Fruit fly (Drosophila melanogaster): Measurements from ENCODE around the gene CG9135.

CG9135 gene

dm6 chr2L:6019352-6020131, 31.1 kb upstream of the CG9135 start, which contains the start of gene H2.0 (continued):
- TF ChIP-seq CG8478 (optimal IDR thresholded peaks at IDR 0.05) (peak; percentile 62), CG9817 (tag; optimal IDR thresholded peaks at IDR 0.05) (no peak), ara (GFP tag; IDR thresholded peaks at IDR 0.05) (0 out of 2 replicates have a peak, but pooled peaks have one; percentile 26), CG1233 (GFP tag; optimal IDR thresholded peaks at IDR 0.05) (peak; percentile 30), sob (GFP tag; IDR thresholded peaks at IDR 0.05) (no peak), nom (GFP tag; optimal IDR thresholded peaks at IDR 0.05) (no peak), Doc3 (GFP tag; IDR thresholded peaks at IDR 0.05; ENCODE audit: partially characterized antibody) (no peak), Camta (GFP tag; optimal IDR thresholded peaks at IDR 0.05) (no peak), gcm (GFP tag; optimal IDR thresholded peaks at IDR 0.05) (peak; percentile 37), Xrp1 (GFP tag; IDR thresholded peaks at IDR 0.05) (peak; percentile 47; the same call in 1 of the 2 replicates), twi (tag; optimal IDR thresholded peaks at IDR 0.05) (peak; percentile 94), luna (GFP tag; optimal IDR thresholded peaks at IDR 0.05) (no peak), CG10431 (GFP tag; optimal IDR thresholded peaks at IDR 0.05) (no peak), ato (GFP tag; IDR thresholded peaks at IDR 0.05; ENCODE audit: partially characterized antibody) (no peak), nerfin-2 (GFP tag; IDR thresholded peaks at IDR 0.05; ENCODE audit: partially characterized antibody) (no peak), tin (GFP tag; optimal IDR thresholded peaks at IDR 0.05) (peak; percentile 10), CG8765 (GFP tag; IDR thresholded peaks at IDR 0.05) (no peak), CG4854 (GFP tag; optimal IDR thresholded peaks at IDR 0.05) (no peak), aop (GFP tag; IDR thresholded peaks at IDR 0.05) (peak; percentile 73; the same call in 1 of the 2 replicates), crc (GFP tag; optimal IDR thresholded peaks at IDR 0.05) (no peak), CG4424 (GFP tag; optimal IDR thresholded peaks at IDR 0.05) (peak; percentile 46), CG30020 (tag; optimal IDR thresholded peaks at IDR 0.05) (no peak), CG11695 (GFP tag; IDR thresholded peaks at IDR 0.05) (0 out of 3 replicates have a peak, but pooled peaks have one; percentile 28), Hand (GFP tag; optimal IDR thresholded peaks at IDR 0.05) (no peak), CG15601 (tag; optimal IDR thresholded peaks at IDR 0.05) (peak; percentile 36), CG8359 (GFP tag; optimal IDR thresholded peaks at IDR 0.05; ENCODE audit: borderline replicate concordance) (no peak), fu2 (GFP tag; optimal IDR thresholded peaks at IDR 0.05) (no peak), sisA (GFP tag; IDR thresholded peaks at IDR 0.05) (no peak), CG31224 (GFP tag; IDR thresholded peaks at IDR 0.05) (0 out of 2 replicates have a peak, but pooled peaks have one; percentile 26), CoRest (tag; optimal IDR thresholded peaks at IDR 0.05) (peak; percentile 38), gce (GFP tag; IDR thresholded peaks at IDR 0.05) (no peak), cg (GFP tag; optimal IDR thresholded peaks at IDR 0.05) (peak; percentile 78), TFAM (GFP tag; optimal IDR thresholded peaks at IDR 0.05) (no peak), CG16863 (GFP tag; optimal IDR thresholded peaks at IDR 0.05) (peak; percentile 13), CG3281 (GFP tag; optimal IDR thresholded peaks at IDR 0.05) (no peak), cad (GFP tag; optimal IDR thresholded peaks at IDR 0.05) (no peak)

DNA sequence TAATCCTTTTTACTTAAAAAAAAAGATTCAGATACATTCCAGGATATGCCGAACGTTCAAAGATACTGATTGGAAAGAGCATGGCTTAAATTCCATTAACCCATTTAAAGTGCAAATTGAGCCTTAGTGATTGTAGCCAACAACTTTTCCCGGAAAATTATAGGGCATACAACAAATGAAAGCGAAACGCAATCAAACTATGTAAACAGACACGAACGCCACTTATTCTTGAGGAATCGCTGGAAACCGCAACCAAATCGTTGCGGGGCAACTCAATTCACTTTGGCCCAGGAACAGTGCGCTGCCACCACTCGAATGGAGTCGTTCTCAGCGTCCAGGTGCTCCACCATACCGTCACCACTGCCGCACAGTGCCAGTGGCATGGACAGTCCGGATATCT, 30.1 kb upstream of the CG9135 start, which contains the start of gene CG13996:
Gene CG13996 (plus strand): TSS at position 301 of the 400 bp plus-strand sequence.
- no peak for TF ChIP-seq crp (GFP tag; optimal IDR thresholded peaks at IDR 0.05)
- no peak for TF ChIP-seq CG7372 (GFP tag; IDR thresholded peaks at IDR 0.05)
- no peak for TF ChIP-seq CG1529 (GFP tag; optimal IDR thresholded peaks at IDR 0.05)
- TF ChIP-seq CG15073 (GFP tag; optimal IDR thresholded peaks at IDR 0.05) = no peak
- no peak for TF ChIP-seq Hsf (GFP tag; optimal IDR thresholded peaks at IDR 0.05)
- no peak for TF ChIP-seq CG4617 (GFP tag; optimal IDR thresholded peaks at IDR 0.05; ENCODE audit: borderline replicate concordance)
- TF ChIP-seq Fer1 (GFP tag; optimal IDR thresholded peaks at IDR 0.05) = no peak
- TF ChIP-seq so (GFP tag; IDR thresholded peaks at IDR 0.05) = no peak
- no peak for TF ChIP-seq scrt (GFP tag; optimal IDR thresholded peaks at IDR 0.05)
- no peak for TF ChIP-seq CG12942 (GFP tag; optimal IDR thresholded peaks at IDR 0.05)
- no peak for TF ChIP-seq CG9797 (GFP tag; optimal IDR thresholded peaks at IDR 0.05)
- no peak for TF ChIP-seq Tbp (GFP tag; optimal IDR thresholded peaks at IDR 0.05)
- no peak for TF ChIP-seq CkIIα-i1 (GFP tag; IDR thresholded peaks at IDR 0.05)
- TF ChIP-seq Drgx (GFP tag; IDR thresholded peaks at IDR 0.05) = no peak
- no peak for TF ChIP-seq onecut (GFP tag; IDR thresholded peaks at IDR 0.05)
- no peak for TF ChIP-seq Hand (GFP tag; optimal IDR thresholded peaks at IDR 0.05)
